Worm (Caenorhabditis elegans) whole organism, L2 larva: ENCODE data around the gene Y17G9B.8.

Source experiments
- Y55F3AM.14 ChIP-seq: fragments of 200-800 bp; sonication (Bioruptor generic); optimal IDR thresholded peaks from 2 replicates; lab custom pipeline; 2018; ENCODE audit warnings: mild to moderate bottlenecking, missing genetic modification characterization, missing compliant biosample characterization
- ceh-82 ChIP-seq: fragments of 150-350 bp; optimal IDR thresholded peaks from 2 replicates; lab custom pipeline; 2014; ENCODE audit warnings: missing biosample characterization, missing genetic modification characterization
- crh-2 ChIP-seq: sonication (generic microtip); optimal IDR thresholded peaks from 2 replicates; lab custom pipeline; 2017; ENCODE audit warnings: missing biosample characterization, missing genetic modification characterization
- dmd-4 ChIP-seq: sonication (generic microtip); optimal IDR thresholded peaks from 2 replicates; lab custom pipeline; 2017; ENCODE audit warnings: missing biosample characterization, missing genetic modification characterization
- egl-27 ChIP-seq: sonication (generic microtip); optimal IDR thresholded peaks from 3 replicates; lab custom pipeline; 2017; ENCODE audit warnings: missing biosample characterization, missing genetic modification reagents, missing genetic modification characterization
- elt-1 ChIP-seq: fragments of 150-350 bp; optimal IDR thresholded peaks from 2 replicates; lab custom pipeline; 2014; ENCODE audit warnings: missing biosample characterization, missing genetic modification characterization
- fos-1 ChIP-seq: fragments of 150-350 bp; optimal IDR thresholded peaks from 2 replicates; lab custom pipeline; 2014; ENCODE audit warnings: missing biosample characterization, missing genetic modification characterization
- lin-39 ChIP-seq: fragments of 150-350 bp; optimal IDR thresholded peaks from 2 replicates; lab custom pipeline; 2014; ENCODE audit warnings: missing biosample characterization, missing genetic modification reagents, missing genetic modification characterization
- nhr-23 ChIP-seq: fragments of 150-350 bp; optimal IDR thresholded peaks from 2 replicates; lab custom pipeline; 2014; ENCODE audit warnings: missing biosample characterization, missing genetic modification reagents, missing genetic modification characterization
- sem-4 ChIP-seq: fragments of 150-350 bp; optimal IDR thresholded peaks from 2 replicates; lab custom pipeline; 2014; ENCODE audit warnings: missing biosample characterization, missing genetic modification reagents, missing genetic modification characterization
- skn-1 ChIP-seq: sonication (generic microtip); optimal IDR thresholded peaks from 2 replicates; lab custom pipeline; 2017; ENCODE audit warnings: missing biosample characterization, missing genetic modification characterization
- unc-39 ChIP-seq: fragments of 150-350 bp; optimal IDR thresholded peaks from 2 replicates; lab custom pipeline; 2014; ENCODE audit warnings: missing biosample characterization, missing genetic modification characterization
- unc-62 ChIP-seq: fragments of 150-350 bp; optimal IDR thresholded peaks from 2 replicates; lab custom pipeline; 2014; ENCODE audit warnings: missing biosample characterization, missing genetic modification reagents, missing genetic modification characterization
- zag-1 ChIP-seq: fragments of 150-350 bp; optimal IDR thresholded peaks from 2 replicates; lab custom pipeline; 2014; ENCODE audit warnings: missing biosample characterization, missing genetic modification characterization

- TF ChIP-seq unc-62 (GFP tag; lab: Kevin White, UChicago) (no peak), elt-1 (tag; lab: Kevin White, UChicago) (no peak), ceh-82 (tag; lab: Kevin White, UChicago) (no peak), zag-1 (tag; lab: Kevin White, UChicago) (no peak), nhr-23 (tag; lab: Kevin White, UChicago) (no peak), dmd-4 (tag; lab: Kevin White, UChicago) (no peak), sem-4 (no peak), skn-1 (tag; lab: Kevin White, UChicago) (no peak), unc-39 (no peak), lin-39 (tag; lab: Kevin White, UChicago) (no peak), egl-27 (no peak), Y55F3AM.14 (GFP tag; lab: Kevin White, UChicago) (no peak), crh-2 (no peak), fos-1 (tag; lab: Kevin White, UChicago) (no peak)
Measured at ce11 chrIV:4807219-4807618, 48.6 kb upstream of the Y17G9B.8 start, which contains the start of gene H06H21.11.
